Fruit fly (Drosophila melanogaster) whole organism, embryonic: ENCODE measurements around the gene ab.
A peak's percentile ranks its signal among the peaks of the same experiment; 100 is the strongest.

Experiments
- Bgb ChIP-seq: fragments of 200-800 bp; sonication (Bioruptor generic); IDR thresholded peaks from 2 replicates; pipeline ENCODE4 v1.3.6; 2022; ENCODE audit warnings: missing biosample characterization, missing genetic modification characterization; ENCODE audit not compliant: partially characterized antibody
- CG10543 ChIP-seq: fragments of 200-800 bp; sonication (Bioruptor generic); optimal IDR thresholded peaks from 3 replicates; lab custom pipeline; 2017; ENCODE audit warnings: missing biosample characterization, mild to moderate bottlenecking, missing genetic modification characterization, moderate library complexity
- CG10979 ChIP-seq: fragments of 200-800 bp; sonication (Bioruptor generic); optimal IDR thresholded peaks from 2 replicates; lab custom pipeline; 2018; ENCODE audit warnings: missing biosample characterization, mild to moderate bottlenecking, missing genetic modification characterization, moderate library complexity
- CG13894 ChIP-seq: fragments of 200-800 bp; sonication (Bioruptor generic); optimal IDR thresholded peaks from 3 replicates; lab custom pipeline; 2018; ENCODE audit warnings: missing biosample characterization, mild to moderate bottlenecking, missing genetic modification characterization, moderate library complexity
- CG17359 ChIP-seq: fragments of 200-800 bp; sonication (Bioruptor generic); optimal IDR thresholded peaks from 3 replicates; lab custom pipeline; 2018; ENCODE audit warnings: missing biosample characterization, mild to moderate bottlenecking, missing genetic modification characterization, moderate library complexity
- CG18599 ChIP-seq: fragments of 200-800 bp; sonication (Bioruptor generic); optimal IDR thresholded peaks from 3 replicates; lab custom pipeline; 2017; ENCODE audit warnings: missing biosample characterization, missing genetic modification characterization, mild to moderate bottlenecking, moderate library complexity, missing genetic modification reagents
- CG2199 ChIP-seq: fragments of 200-800 bp; sonication (Bioruptor generic); IDR thresholded peaks from 3 replicates; pipeline ENCODE4 v1.3.6; 2022; ENCODE audit warnings: missing biosample characterization, missing genetic modification characterization
- CG30020 ChIP-seq: fragments of 200-800 bp; optimal IDR thresholded peaks from 2 replicates; lab custom pipeline; 2019; ENCODE audit warnings: missing biosample characterization, mild to moderate bottlenecking, missing genetic modification characterization, moderate library complexity
- CG34422 ChIP-seq: fragments of 200-800 bp; sonication (Bioruptor generic); IDR thresholded peaks from 3 replicates; pipeline ENCODE4 v1.3.6; 2022; ENCODE audit warnings: missing biosample characterization, missing genetic modification characterization
- CG4404 ChIP-seq: fragments of 200-800 bp; sonication (Bioruptor generic); IDR thresholded peaks from 2 replicates; pipeline ENCODE4 v1.3.6; 2022; ENCODE audit warnings: missing biosample characterization, missing genetic modification characterization
- CG4730 ChIP-seq: fragments of 200-800 bp; sonication (Bioruptor generic); IDR thresholded peaks from 2 replicates; pipeline ENCODE4 v1.3.6; 2022; ENCODE audit warnings: missing biosample characterization, missing genetic modification characterization
- CG6765 ChIP-seq: fragments of 200-800 bp; sonication (Bioruptor generic); optimal IDR thresholded peaks from 3 replicates; lab custom pipeline; 2017; ENCODE audit warnings: missing biosample characterization, mild to moderate bottlenecking, missing genetic modification characterization
- CG6791 ChIP-seq: fragments of 200-800 bp; sonication (Bioruptor generic); IDR thresholded peaks from 3 replicates; pipeline ENCODE4 v1.3.6; 2022; ENCODE audit warnings: missing biosample characterization, missing genetic modification characterization; ENCODE audit not compliant: partially characterized antibody
- CG8290 ChIP-seq, 3 experiments: fragments of 200-800 bp; sonication (Bioruptor generic); optimal IDR thresholded peaks; 2 replicates each; lab custom pipeline; 2016 to 2019; ENCODE audit warnings: missing biosample characterization in 3 of 3, missing genetic modification characterization in 3 of 3, mild to moderate bottlenecking in 2 of 3, moderate library complexity in 1 of 3
- CG8359 ChIP-seq: fragments of 200-800 bp; sonication (Bioruptor generic); optimal IDR thresholded peaks from 2 replicates; lab custom pipeline; 2017; ENCODE audit warnings: missing biosample characterization, mild to moderate bottlenecking, missing genetic modification characterization, borderline replicate concordance
- D19A ChIP-seq: fragments of 200-800 bp; optimal IDR thresholded peaks from 3 replicates; lab custom pipeline; 2019; ENCODE audit warnings: missing biosample characterization, mild to moderate bottlenecking, missing genetic modification characterization, moderate library complexity
- Dip3 ChIP-seq: fragments of 200-800 bp; sonication (Bioruptor generic); optimal IDR thresholded peaks from 3 replicates; lab custom pipeline; 2016; ENCODE audit warnings: missing biosample characterization, missing genetic modification characterization
- Dref ChIP-seq: fragments of 200-800 bp; sonication (Bioruptor generic); IDR thresholded peaks from 2 replicates; pipeline ENCODE4 v1.3.6; 2022; ENCODE audit warnings: missing biosample characterization, missing genetic modification characterization
- GATAe ChIP-seq: fragments of 200-800 bp; sonication (Bioruptor generic); conservative IDR thresholded peaks from 2 replicates; pipeline ENCODE4 v1.3.6; 2022; ENCODE audit warnings: missing biosample characterization, missing genetic modification characterization
- Hmx ChIP-seq: fragments of 200-800 bp; sonication (Bioruptor generic); optimal IDR thresholded peaks from 2 replicates; lab custom pipeline; 2016; ENCODE audit warnings: missing biosample characterization, missing genetic modification characterization
- Hr51 ChIP-seq, 2 experiments: fragments of 200-800 bp; sonication (Bioruptor generic); optimal IDR thresholded peaks; 2 replicates in 1 of 2; 3 replicates in 1 of 2; lab custom pipeline; 2016 to 2018; ENCODE audit warnings: missing biosample characterization in 2 of 2, missing genetic modification characterization in 2 of 2, mild to moderate bottlenecking in 1 of 2, moderate library complexity in 1 of 2
- Hr78 ChIP-seq, 2 experiments: fragments of 200-800 bp in 1 of 2; fragments of >200 bp in 1 of 2; sonication (Bioruptor generic) in 1 of 2; optimal IDR thresholded peaks; 2 replicates each; lab custom pipeline; 2017 to 2019; ENCODE audit warnings: missing biosample characterization in 2 of 2, missing genetic modification characterization in 2 of 2, mild to moderate bottlenecking in 1 of 2, moderate library complexity in 1 of 2
- Med ChIP-seq: fragments of 200-800 bp; sonication (Bioruptor generic); peaks from one replicate; lab custom pipeline; 2016; ENCODE audit warnings: missing biosample characterization, missing genetic modification characterization, mild to moderate bottlenecking, inconsistent platforms, moderate library complexity
- Nf-YB ChIP-seq: fragments of 200-800 bp; sonication (Bioruptor generic); optimal IDR thresholded peaks from 3 replicates; lab custom pipeline; 2019; ENCODE audit warnings: missing biosample characterization, mild to moderate bottlenecking, missing genetic modification characterization, moderate library complexity
- Trl ChIP-seq, 3 experiments: fragments of >200 bp in 2 of 3; fragments of 200-800 bp in 1 of 3; sonication (Bioruptor generic) in 1 of 3; optimal IDR thresholded peaks; 2 replicates in 1 of 3; 3 replicates in 2 of 3; lab custom pipeline; 2016 to 2017; ENCODE audit warnings: missing biosample characterization in 1 of 3, missing genetic modification characterization in 1 of 3
- ash1 ChIP-seq: fragments of 200-800 bp; sonication (Bioruptor generic); optimal IDR thresholded peaks from 2 replicates; lab custom pipeline; 2018; ENCODE audit warnings: missing biosample characterization, mild to moderate bottlenecking, missing genetic modification characterization
- bbx ChIP-seq: fragments of 200-800 bp; sonication (Bioruptor generic); IDR thresholded peaks from 2 replicates; pipeline ENCODE4 v1.3.6; 2022; ENCODE audit warnings: missing biosample characterization, missing genetic modification characterization; ENCODE audit not compliant: partially characterized antibody
- caup ChIP-seq: fragments of 200-800 bp; sonication (Bioruptor generic); optimal IDR thresholded peaks from 3 replicates; lab custom pipeline; 2017; ENCODE audit warnings: missing biosample characterization, mild to moderate bottlenecking, missing genetic modification characterization, moderate library complexity; ENCODE audit not compliant: severe bottlenecking
- ci ChIP-seq: fragments of 200-800 bp; sonication (Bioruptor generic); IDR thresholded peaks from 3 replicates; pipeline ENCODE4 v1.3.6; 2022; ENCODE audit warnings: missing biosample characterization, missing genetic modification characterization
- crol ChIP-seq: fragments of 200-800 bp; sonication (Bioruptor generic); IDR thresholded peaks from 2 replicates; pipeline ENCODE4 v1.3.6; 2022; ENCODE audit warnings: missing biosample characterization, missing genetic modification characterization
- jing ChIP-seq: fragments of 200-800 bp; sonication (Bioruptor generic); optimal IDR thresholded peaks from 2 replicates; lab custom pipeline; 2018; ENCODE audit warnings: missing biosample characterization, mild to moderate bottlenecking, missing genetic modification characterization
- knrl ChIP-seq: fragments of 200-800 bp; sonication (Bioruptor generic); IDR thresholded peaks from 3 replicates; pipeline ENCODE4 v1.3.6; 2022; ENCODE audit warnings: missing biosample characterization, missing genetic modification characterization; ENCODE audit not compliant: partially characterized antibody
- nerfin-1 ChIP-seq: fragments of 200-800 bp; sonication (Bioruptor generic); optimal IDR thresholded peaks from 3 replicates; lab custom pipeline; 2019; ENCODE audit warnings: missing biosample characterization, mild to moderate bottlenecking, missing genetic modification characterization, moderate library complexity
- nmo ChIP-seq: fragments of 200-800 bp; sonication (Bioruptor generic); optimal IDR thresholded peaks from 2 replicates; lab custom pipeline; 2018; ENCODE audit warnings: missing biosample characterization, mild to moderate bottlenecking, missing genetic modification characterization, moderate library complexity
- org-1 ChIP-seq: fragments of 200-800 bp; sonication (Bioruptor generic); optimal IDR thresholded peaks from 2 replicates; lab custom pipeline; 2017; ENCODE audit warnings: missing biosample characterization, missing genetic modification characterization
- pho ChIP-seq: fragments of 200-800 bp; sonication (Bioruptor generic); optimal IDR thresholded peaks from 2 replicates; lab custom pipeline; 2016; ENCODE audit warnings: missing biosample characterization, missing genetic modification characterization
- repo ChIP-seq: fragments of 200-800 bp; sonication (Bioruptor generic); optimal IDR thresholded peaks from 2 replicates; lab custom pipeline; 2016; ENCODE audit warnings: missing biosample characterization, missing genetic modification characterization
- row ChIP-seq: fragments of 200-800 bp; sonication (Bioruptor generic); IDR thresholded peaks from 3 replicates; pipeline ENCODE4 v1.3.6; 2022; ENCODE audit warnings: missing biosample characterization, missing genetic modification characterization
- scrt ChIP-seq: fragments of 200-800 bp; sonication (Bioruptor generic); optimal IDR thresholded peaks from 2 replicates; lab custom pipeline; 2018; ENCODE audit warnings: missing biosample characterization, mild to moderate bottlenecking, missing genetic modification characterization, moderate library complexity
- sens ChIP-seq: fragments of 200-800 bp; sonication (Bioruptor generic); peaks from one replicate; lab custom pipeline; 2016; ENCODE audit warnings: missing biosample characterization, missing genetic modification characterization
- seq ChIP-seq: fragments of 200-800 bp; sonication (Bioruptor generic); IDR thresholded peaks from 2 replicates; pipeline ENCODE4 v1.3.6; 2022; ENCODE audit warnings: missing biosample characterization, missing genetic modification characterization
- sr ChIP-seq: fragments of 200-800 bp; sonication (Bioruptor generic); IDR thresholded peaks from 3 replicates; pipeline ENCODE4 v1.3.6; 2022; ENCODE audit warnings: missing biosample characterization, missing genetic modification characterization
- sug ChIP-seq: fragments of 200-800 bp; optimal IDR thresholded peaks from 2 replicates; lab custom pipeline; 2019; ENCODE audit warnings: missing biosample characterization, mild to moderate bottlenecking, missing genetic modification characterization, moderate library complexity
- wek ChIP-seq: fragments of 200-800 bp; sonication (Bioruptor generic); optimal IDR thresholded peaks from 3 replicates; lab custom pipeline; 2018; ENCODE audit warnings: missing biosample characterization, mild to moderate bottlenecking, missing genetic modification characterization, moderate library complexity
- wor ChIP-seq: fragments of 200-800 bp; sonication (Bioruptor generic); IDR thresholded peaks from 2 replicates; pipeline ENCODE4 v1.3.6; 2022; ENCODE audit warnings: missing biosample characterization, missing genetic modification characterization
- z ChIP-seq: fragments of 200-800 bp; sonication (Bioruptor generic); IDR thresholded peaks from 3 replicates; pipeline ENCODE4 v1.3.6; 2022; ENCODE audit warnings: missing biosample characterization, missing genetic modification characterization

Gene ab

DNA sequence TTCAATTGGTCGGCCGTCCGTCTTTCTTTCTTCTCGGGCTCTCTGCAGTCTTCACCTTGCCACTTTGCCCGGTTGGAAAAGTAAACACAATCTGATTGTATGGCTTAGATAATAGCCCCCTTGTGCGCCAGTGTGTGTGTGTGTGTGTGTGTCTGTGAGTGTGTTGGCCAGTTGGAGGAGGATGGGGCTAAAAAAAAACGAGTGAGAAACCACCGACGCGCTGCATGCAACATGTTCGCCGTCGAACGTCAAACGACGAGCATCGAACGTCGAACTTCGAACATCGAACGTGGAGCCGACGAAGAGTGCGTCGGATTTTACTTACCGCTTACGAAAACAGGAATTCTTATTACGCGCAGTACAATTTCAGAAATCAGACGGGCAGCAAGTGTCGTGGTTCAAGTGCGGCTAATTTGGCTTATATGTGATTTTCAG, at the start of gene ab (continued):
- TF ChIP-seq Bgb (GFP tag; lab: Robert Waterston, UW) (peak; percentile 42; the same call in 1 of the 2 replicates), sug (peak; percentile 78), ash1 (GFP tag; lab: Kevin White, UChicago) (peak; percentile 16), Hr78 (GFP tag; optimal IDR thresholded peaks at IDR 0.05; lab: Kevin White, UChicago) (no peak), CG13894 (tag; lab: Kevin White, UChicago) (peak; percentile 12), ci (GFP tag; lab: Robert Waterston, UW) (0 out of 3 replicates have a peak, but pooled peaks have one; percentile 47), Med (GFP tag; lab: Kevin White, UChicago) (peak; percentile 71), CG8290 (GFP tag; optimal IDR thresholded peaks at IDR 0.05; lab: Kevin White, UChicago) (no peak), CG8290 (tag; optimal IDR thresholded peaks at IDR 0.05; lab: Kevin White, UChicago) (peak in 1 of 2 experiments; percentile 23), D19A (no peak), Nf-YB (GFP tag; lab: Kevin White, UChicago) (peak; percentile 90), z (peak; percentile 94)

DNA sequence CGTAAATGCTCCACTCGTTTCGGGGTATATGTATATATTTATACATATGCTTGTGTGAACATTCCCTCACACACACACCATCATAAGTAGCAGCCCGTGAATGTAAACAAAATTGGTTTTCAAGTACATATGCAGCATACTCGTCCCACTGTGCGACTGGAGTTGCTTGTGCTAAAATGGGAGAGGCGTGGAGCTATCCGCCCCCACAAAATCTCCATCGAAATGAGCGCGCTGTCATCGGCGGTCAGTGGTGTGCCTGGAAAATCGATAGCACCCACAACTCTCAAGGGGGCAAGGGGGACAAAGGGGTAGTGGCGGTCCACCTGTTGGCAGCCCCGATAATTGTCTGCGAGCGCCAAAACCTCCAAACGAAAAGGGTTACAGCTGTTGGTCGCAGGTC, 42.5 kb upstream of the ab start:
- TF ChIP-seq bbx (GFP tag; lab: Robert Waterston, UW) (0 out of 2 replicates have a peak, but pooled peaks have one; percentile 34), CG6791 (0 out of 3 replicates have a peak, but pooled peaks have one; percentile 49), CG2199 (no peak), Dref (GFP tag; lab: Robert Waterston, UW) (peak; percentile 28; the same call in 1 of the 2 replicates), repo (no peak), GATAe (no peak), sens (peak; percentile 50), sr (peak; percentile 61; the same call in 2 of the 3 replicates), CG4730 (GFP tag; lab: Robert Waterston, UW) (no peak), pho (no peak), Dip3 (GFP tag; lab: Kevin White, UChicago) (no peak), CG4404 (GFP tag; lab: Robert Waterston, UW) (no peak), Hmx (GFP tag; lab: Kevin White, UChicago) (no peak), seq (GFP tag; lab: Robert Waterston, UW) (peak; percentile 59; the same call in 1 of the 2 replicates), crol (GFP tag; lab: Robert Waterston, UW) (peak; percentile 82), CG18599 (GFP tag; lab: Kevin White, UChicago) (peak; percentile 20), caup (GFP tag; lab: Kevin White, UChicago) (no peak), org-1 (GFP tag; lab: Kevin White, UChicago) (no peak), CG30020 (tag; lab: Kevin White, UChicago) (no peak), z (0 out of 3 replicates have a peak, but pooled peaks have one; percentile 8), row (GFP tag; lab: Robert Waterston, UW) (peak; percentile 72; the same call in 2 of the 3 replicates), CG10979 (no peak), jing (GFP tag; lab: Kevin White, UChicago) (no peak), knrl (GFP tag; lab: Robert Waterston, UW) (0 out of 3 replicates have a peak, but pooled peaks have one; percentile 31), Trl (optimal IDR thresholded peaks at IDR 0.05; lab: Kevin White, UChicago) (no peak), Trl (GFP tag; optimal IDR thresholded peaks at IDR 0.05; lab: Kevin White, UChicago) (no peak), nmo (GFP tag; lab: Kevin White, UChicago) (peak; percentile 14), wek (no peak), CG6765 (no peak), scrt (GFP tag; lab: Kevin White, UChicago) (peak; percentile 98), CG34422 (peak; percentile 39; the same call in 1 of the 3 replicates), Bgb (GFP tag; lab: Robert Waterston, UW) (peak; percentile 46; the same call in 1 of the 2 replicates), CG10543 (GFP tag; lab: Kevin White, UChicago) (peak; percentile 32), CG17359 (tag; lab: Kevin White, UChicago) (no peak), Med (GFP tag; lab: Kevin White, UChicago) (peak; percentile 52), nerfin-1 (tag; lab: Kevin White, UChicago) (peak; percentile 96), wor (GFP tag; lab: Robert Waterston, UW) (no peak), Hr51 (GFP tag; optimal IDR thresholded peaks at IDR 0.05; lab: Kevin White, UChicago) (no peak), CG8359 (GFP tag; lab: Kevin White, UChicago) (no peak)
